Worm (Caenorhabditis elegans): Measurements from ENCODE around the gene Y37H2C.4.

ce11 chrV:18241328-18241727 is 29.2 kb upstream of the Y37H2C.4 start, which contains the start of gene R10E8.8:
- TF ChIP-seq nfya-1 (tag; optimal IDR thresholded peaks at IDR 0.05; ENCODE audit: borderline replicate concordance, insufficient read depth) (no peak), T26A5.8 (tag; optimal IDR thresholded peaks at IDR 0.05) (no peak)

Measured in whole organism, young adult.